Worm (Caenorhabditis elegans) whole organism, midembryonic: ENCODE results near the gene abu-9.

Experiments used
- T22C8.4 ChIP-seq: fragments of 200-800 bp; sonication (Bioruptor generic); IDR thresholded peaks from 2 replicates; pipeline ENCODE4 v1.3.6; 2022; ENCODE audit warnings: missing genetic modification characterization, missing compliant biosample characterization
- flt-1 ChIP-seq: fragments of 200-800 bp; sonication (Bioruptor generic); IDR thresholded peaks from 2 replicates; pipeline ENCODE4 v1.3.6; 2022; ENCODE audit warnings: missing genetic modification characterization, missing compliant biosample characterization
- ref-1 ChIP-seq: fragments of 200-800 bp; sonication (Bioruptor generic); conservative IDR thresholded peaks from 2 replicates; pipeline ENCODE4 v1.3.6; 2022; ENCODE audit warnings: missing genetic modification reagents, missing genetic modification characterization, missing compliant biosample characterization
- tab-1 ChIP-seq: fragments of 200-800 bp; sonication (Bioruptor generic); IDR thresholded peaks from 2 replicates; pipeline ENCODE4 v1.3.6; 2022; ENCODE audit warnings: missing genetic modification characterization, missing compliant biosample characterization
- ztf-23 ChIP-seq: fragments of 200-800 bp; sonication (Bioruptor generic); IDR thresholded peaks from 2 replicates; pipeline ENCODE4 v1.3.6; 2022; ENCODE audit warnings: missing genetic modification reagents, missing genetic modification characterization, missing compliant biosample characterization
- ztf-29 ChIP-seq: fragments of 200-800 bp; sonication (Bioruptor generic); IDR thresholded peaks from 2 replicates; pipeline ENCODE4 v1.3.6; 2022; ENCODE audit warnings: missing genetic modification reagents, missing genetic modification characterization, missing compliant biosample characterization

DNA sequence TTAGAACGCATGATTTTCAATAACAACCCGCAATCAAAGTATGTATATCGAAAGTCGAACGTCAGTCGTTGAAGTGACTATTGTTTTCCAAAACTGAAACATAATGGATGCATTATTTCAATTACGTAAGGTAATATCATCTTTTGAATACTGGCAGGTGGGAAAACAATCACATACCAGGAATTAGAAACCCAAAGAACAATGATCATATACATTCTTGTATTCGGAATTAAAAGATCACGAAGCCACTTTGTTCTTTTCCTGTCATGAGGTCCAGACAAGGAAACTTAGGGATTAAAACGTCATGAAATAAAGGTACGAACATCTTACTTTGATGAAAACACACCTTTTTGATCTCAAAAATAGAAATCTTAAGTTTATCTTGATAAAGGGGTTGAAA is 40.5 kb downstream of the abu-9 start:
- TF ChIP-seq tab-1 (GFP tag; lab: Robert Waterston, UW): no peak
- no peak for TF ChIP-seq flt-1
- TF ChIP-seq T22C8.4 (GFP tag; lab: Robert Waterston, UW): no peak
- no peak for TF ChIP-seq ztf-23 (GFP tag; lab: Robert Waterston, UW)
- no peak for TF ChIP-seq ztf-29 (GFP tag; lab: Robert Waterston, UW)
- TF ChIP-seq ref-1 (GFP tag; lab: Robert Waterston, UW): no peak
